Worm (Caenorhabditis elegans) whole organism, late embryonic: ENCODE data around the gene F22F7.11.

ENCODE experiments used
- C08G9.2 ChIP-seq: sonication (generic microtip); optimal IDR thresholded peaks from 2 replicates; lab custom pipeline; 2016; ENCODE audit warnings: mild to moderate bottlenecking, missing genetic modification characterization, moderate library complexity, missing compliant biosample characterization
- C38D4.7 ChIP-seq: fragments of 200-800 bp; sonication (Bioruptor generic); optimal IDR thresholded peaks from 2 replicates; lab custom pipeline; 2018; ENCODE audit warnings: mild to moderate bottlenecking, missing genetic modification characterization, moderate library complexity, missing compliant biosample characterization
- F13H6.1 ChIP-seq: sonication (generic microtip); optimal IDR thresholded peaks from 2 replicates; lab custom pipeline; 2016; ENCODE audit warnings: missing genetic modification characterization, missing compliant biosample characterization
- K09A11.1 ChIP-seq: sonication (generic microtip); optimal IDR thresholded peaks from 2 replicates; lab custom pipeline; 2017; ENCODE audit warnings: antibody characterized with exemption, mild to moderate bottlenecking, missing genetic modification characterization, missing compliant biosample characterization; ENCODE audit not compliant: insufficient read depth
- T23F11.4 ChIP-seq: fragments of 200-800 bp; sonication (Bioruptor generic); optimal IDR thresholded peaks from 2 replicates; lab custom pipeline; 2018; ENCODE audit warnings: mild to moderate bottlenecking, missing genetic modification characterization, missing compliant biosample characterization
- ahr-1 ChIP-seq: sonication (generic microtip); optimal IDR thresholded peaks from 2 replicates; lab custom pipeline; 2016; ENCODE audit warnings: missing genetic modification characterization, missing compliant biosample characterization
- ceh-14 ChIP-seq: sonication (generic microtip); optimal IDR thresholded peaks from 2 replicates; lab custom pipeline; 2016; ENCODE audit warnings: missing genotype, missing genetic modification characterization, missing compliant biosample characterization
- ceh-2 ChIP-seq: sonication (generic microtip); optimal IDR thresholded peaks from 2 replicates; lab custom pipeline; 2016; ENCODE audit warnings: missing genotype, missing genetic modification characterization, missing compliant biosample characterization
- ceh-24 ChIP-seq: sonication (generic microtip); optimal IDR thresholded peaks from 2 replicates; lab custom pipeline; 2016; ENCODE audit warnings: mild to moderate bottlenecking, missing genetic modification characterization, missing compliant biosample characterization
- ceh-30 ChIP-seq: fragments of 150-350 bp; optimal IDR thresholded peaks from 2 replicates; lab custom pipeline; 2014; ENCODE audit warnings: missing biosample characterization, missing genetic modification characterization
- ceh-31 ChIP-seq: sonication (generic microtip); optimal IDR thresholded peaks from 2 replicates; lab custom pipeline; 2016; ENCODE audit warnings: missing genetic modification characterization, missing compliant biosample characterization
- ceh-45 ChIP-seq: fragments of 200-800 bp; sonication (Bioruptor generic); IDR thresholded peaks from 2 replicates; pipeline ENCODE4 v1.3.6; 2022; ENCODE audit warnings: missing genetic modification reagents, missing genetic modification characterization, missing compliant biosample characterization
- ceh-48 ChIP-seq: sonication (generic microtip); optimal IDR thresholded peaks from 2 replicates; lab custom pipeline; 2016; ENCODE audit warnings: missing genetic modification characterization, inconsistent platforms, missing compliant biosample characterization
- ceh-6 ChIP-seq: fragments of 200-800 bp; sonication (Bioruptor generic); optimal IDR thresholded peaks from 2 replicates; lab custom pipeline; 2018; ENCODE audit warnings: mild to moderate bottlenecking, missing genetic modification characterization, missing compliant biosample characterization
- ceh-9 ChIP-seq: sonication (generic microtip); optimal IDR thresholded peaks from 2 replicates; lab custom pipeline; 2016; ENCODE audit warnings: mild to moderate bottlenecking, missing genetic modification characterization, inconsistent platforms, missing compliant biosample characterization
- che-1 ChIP-seq: sonication (generic microtip); optimal IDR thresholded peaks from 2 replicates; lab custom pipeline; 2016; ENCODE audit warnings: mild to moderate bottlenecking, missing genetic modification characterization, missing compliant biosample characterization
- dmd-4 ChIP-seq: sonication (generic microtip); optimal IDR thresholded peaks from 2 replicates; lab custom pipeline; 2016; ENCODE audit warnings: borderline replicate concordance, missing genetic modification characterization, missing compliant biosample characterization
- dve-1 ChIP-seq: sonication (generic microtip); optimal IDR thresholded peaks from 2 replicates; lab custom pipeline; 2017; ENCODE audit warnings: antibody characterized with exemption, mild to moderate bottlenecking, missing genetic modification characterization, missing compliant biosample characterization
- elt-2 ChIP-seq: sonication (generic microtip); optimal IDR thresholded peaks from 2 replicates; lab custom pipeline; 2016; ENCODE audit warnings: missing genetic modification reagents, missing genetic modification characterization, missing compliant biosample characterization
- elt-4 ChIP-seq: sonication (generic microtip); optimal IDR thresholded peaks from 2 replicates; lab custom pipeline; 2016; ENCODE audit warnings: missing genetic modification characterization, missing compliant biosample characterization
- ets-4 ChIP-seq: sonication (generic microtip); optimal IDR thresholded peaks from 2 replicates; lab custom pipeline; 2016; ENCODE audit warnings: missing genetic modification characterization, missing compliant biosample characterization
- eyg-1 ChIP-seq: sonication (generic microtip); optimal IDR thresholded peaks from 2 replicates; lab custom pipeline; 2016; ENCODE audit warnings: missing genotype, missing genetic modification characterization, missing compliant biosample characterization
- fax-1 ChIP-seq: sonication (generic microtip); optimal IDR thresholded peaks from 2 replicates; lab custom pipeline; 2016; ENCODE audit warnings: missing genotype, missing genetic modification characterization, missing compliant biosample characterization
- fkh-6 ChIP-seq: sonication (generic microtip); optimal IDR thresholded peaks from 2 replicates; lab custom pipeline; 2016; ENCODE audit warnings: missing genetic modification characterization, missing compliant biosample characterization
- gmeb-2 ChIP-seq: sonication (generic microtip); optimal IDR thresholded peaks from 2 replicates; lab custom pipeline; 2016; ENCODE audit warnings: missing genetic modification characterization, inconsistent platforms, missing compliant biosample characterization
- hlh-13 ChIP-seq: fragments of 200-800 bp; sonication (Bioruptor generic); optimal IDR thresholded peaks from 2 replicates; lab custom pipeline; 2018; ENCODE audit warnings: mild to moderate bottlenecking, missing genetic modification characterization, missing compliant biosample characterization
- hlh-15 ChIP-seq: sonication (generic microtip); optimal IDR thresholded peaks from 2 replicates; lab custom pipeline; 2016; ENCODE audit warnings: missing genetic modification characterization, missing compliant biosample characterization
- hlh-30 ChIP-seq: sonication (generic microtip); optimal IDR thresholded peaks from 2 replicates; lab custom pipeline; 2017; ENCODE audit warnings: antibody characterized with exemption, missing genetic modification characterization, missing compliant biosample characterization; ENCODE audit not compliant: insufficient read depth
- hlh-8 ChIP-seq: sonication (generic microtip); optimal IDR thresholded peaks from 2 replicates; lab custom pipeline; 2016; ENCODE audit warnings: missing genotype, missing genetic modification characterization, missing compliant biosample characterization
- lim-6 ChIP-seq: sonication (generic microtip); optimal IDR thresholded peaks from 2 replicates; lab custom pipeline; 2016; ENCODE audit warnings: missing genetic modification characterization, missing compliant biosample characterization
- lin-11 ChIP-seq: fragments of 200-800 bp; sonication (Bioruptor generic); optimal IDR thresholded peaks from 2 replicates; lab custom pipeline; 2018; ENCODE audit warnings: mild to moderate bottlenecking, missing genetic modification characterization, missing compliant biosample characterization
- mec-3 ChIP-seq: sonication (generic microtip); optimal IDR thresholded peaks from 2 replicates; lab custom pipeline; 2016; ENCODE audit warnings: borderline replicate concordance, missing genetic modification characterization, missing compliant biosample characterization
- nfya-1 ChIP-seq: sonication (generic microtip); optimal IDR thresholded peaks from 2 replicates; lab custom pipeline; 2017; ENCODE audit warnings: missing genetic modification characterization, mild to moderate bottlenecking, missing compliant biosample characterization, antibody characterized with exemption, moderate library complexity
- npax-4 ChIP-seq: sonication (generic microtip); optimal IDR thresholded peaks from 2 replicates; lab custom pipeline; 2016; ENCODE audit warnings: missing genetic modification characterization, missing compliant biosample characterization
- odd-2 ChIP-seq: sonication (generic microtip); optimal IDR thresholded peaks from 2 replicates; lab custom pipeline; 2017; ENCODE audit warnings: antibody characterized with exemption, mild to moderate bottlenecking, missing genetic modification characterization, missing compliant biosample characterization
- pag-3 ChIP-seq: sonication (generic microtip); optimal IDR thresholded peaks from 2 replicates; lab custom pipeline; 2016; ENCODE audit warnings: missing compliant biosample characterization, missing genetic modification characterization, borderline replicate concordance
- pat-9 ChIP-seq: fragments of 200-800 bp; sonication (Bioruptor generic); optimal IDR thresholded peaks from 2 replicates; lab custom pipeline; 2018; ENCODE audit warnings: mild to moderate bottlenecking, missing genetic modification characterization, moderate library complexity, missing compliant biosample characterization
- pha-2 ChIP-seq: sonication (generic microtip); optimal IDR thresholded peaks from 2 replicates; lab custom pipeline; 2017; ENCODE audit warnings: mild to moderate bottlenecking, missing genetic modification characterization, missing compliant biosample characterization
- pha-4 ChIP-seq: fragments of 150-350 bp; optimal IDR thresholded peaks from 2 replicates; lab custom pipeline; 2018; ENCODE audit warnings: missing biosample characterization, missing genetic modification reagents, missing genetic modification characterization
- pqm-1 ChIP-seq: sonication (generic microtip); optimal IDR thresholded peaks from 2 replicates; lab custom pipeline; 2016; ENCODE audit warnings: missing genetic modification characterization, missing compliant biosample characterization
- pros-1 ChIP-seq: fragments of 150-350 bp; optimal IDR thresholded peaks from 2 replicates; lab custom pipeline; 2014; ENCODE audit warnings: missing biosample characterization, missing genetic modification reagents, missing genetic modification characterization
- ref-2 ChIP-seq: sonication (generic microtip); optimal IDR thresholded peaks from 2 replicates; lab custom pipeline; 2016; ENCODE audit warnings: missing genetic modification characterization, missing compliant biosample characterization
- rnt-1 ChIP-seq: sonication (generic microtip); optimal IDR thresholded peaks from 2 replicates; lab custom pipeline; 2016; ENCODE audit warnings: missing genetic modification characterization, missing compliant biosample characterization
- sox-2 ChIP-seq: fragments of 200-800 bp; sonication (Bioruptor generic); IDR thresholded peaks from 2 replicates; pipeline ENCODE4 v1.3.6; 2022; ENCODE audit warnings: missing genetic modification reagents, missing genetic modification characterization, missing compliant biosample characterization
- sox-4 ChIP-seq: sonication (generic microtip); optimal IDR thresholded peaks from 2 replicates; lab custom pipeline; 2017; ENCODE audit warnings: mild to moderate bottlenecking, missing genetic modification characterization, inconsistent platforms, missing compliant biosample characterization
- syd-9 ChIP-seq: sonication (generic microtip); optimal IDR thresholded peaks from 2 replicates; lab custom pipeline; 2016; ENCODE audit warnings: mild to moderate bottlenecking, missing genetic modification characterization, moderate library complexity, missing compliant biosample characterization
- tbx-2 ChIP-seq: sonication (generic microtip); optimal IDR thresholded peaks from 2 replicates; lab custom pipeline; 2016; ENCODE audit warnings: missing genetic modification characterization, missing compliant biosample characterization
- tbx-7 ChIP-seq: sonication (generic microtip); optimal IDR thresholded peaks from 2 replicates; lab custom pipeline; 2016; ENCODE audit warnings: missing genotype, missing genetic modification characterization, missing compliant biosample characterization
- ttx-3 ChIP-seq: sonication (generic microtip); optimal IDR thresholded peaks from 2 replicates; lab custom pipeline; 2016; ENCODE audit warnings: missing genetic modification reagents, missing genetic modification characterization, missing compliant biosample characterization
- unc-42 ChIP-seq: sonication (generic microtip); optimal IDR thresholded peaks from 2 replicates; lab custom pipeline; 2016; ENCODE audit warnings: missing genotype, missing genetic modification characterization, missing compliant biosample characterization
- zip-5 ChIP-seq: sonication (generic microtip); optimal IDR thresholded peaks from 2 replicates; lab custom pipeline; 2016; ENCODE audit warnings: missing genetic modification characterization, missing compliant biosample characterization
- ztf-16 ChIP-seq: sonication (generic microtip); optimal IDR thresholded peaks from 2 replicates; lab custom pipeline; 2017; ENCODE audit warnings: missing genetic modification characterization, missing compliant biosample characterization

The F22F7.11 gene

ce11 chrV:2126996-2127585 lies 7.5 kb downstream of the F22F7.11 start, which contains the start of gene ldp-1 (continued):
- TF ChIP-seq hlh-30 (tag; lab: Kevin White, UChicago) (no peak), ceh-24 (tag; lab: Kevin White, UChicago) (no peak), ceh-30 (tag; lab: Kevin White, UChicago) (no peak), ceh-9 (no peak), elt-2 (tag; lab: Kevin White, UChicago) (no peak), ceh-31 (tag; lab: Kevin White, UChicago) (peak; percentile 89), npax-4 (tag; lab: Kevin White, UChicago) (no peak), zip-5 (tag; lab: Kevin White, UChicago) (peak; percentile 48), hlh-8 (peak; percentile 3), sox-4 (tag; lab: Kevin White, UChicago) (no peak), sox-2 (GFP tag; lab: Robert Waterston, UW) (no peak), odd-2 (tag; lab: Kevin White, UChicago) (no peak), ceh-2 (tag; lab: Kevin White, UChicago) (peak; percentile 76), ahr-1 (no peak), K09A11.1 (tag; lab: Kevin White, UChicago) (no peak), ttx-3 (tag; lab: Kevin White, UChicago) (no peak), pat-9 (tag; lab: Kevin White, UChicago) (no peak), nfya-1 (tag; lab: Kevin White, UChicago) (no peak), hlh-13 (GFP tag; lab: Kevin White, UChicago) (no peak), pha-4 (no peak), ets-4 (peak; percentile 71), ceh-14 (tag; lab: Kevin White, UChicago) (peak; percentile 7), ceh-6 (no peak), tbx-7 (peak; percentile 76), gmeb-2 (tag; lab: Kevin White, UChicago) (no peak), ztf-16 (tag; lab: Kevin White, UChicago) (no peak), mec-3 (tag; lab: Kevin White, UChicago) (peak; percentile 69), dmd-4 (tag; lab: Kevin White, UChicago) (no peak), pros-1 (tag; lab: Kevin White, UChicago) (no peak), F13H6.1 (tag; lab: Kevin White, UChicago) (no peak), ceh-45 (GFP tag; lab: Robert Waterston, UW) (no peak), T23F11.4 (GFP tag; lab: Kevin White, UChicago) (no peak), pha-2 (tag; lab: Kevin White, UChicago) (no peak), elt-4 (tag; lab: Kevin White, UChicago) (no peak), syd-9 (tag; lab: Kevin White, UChicago) (no peak), pqm-1 (tag; lab: Kevin White, UChicago) (no peak), fax-1 (tag; lab: Kevin White, UChicago) (peak; percentile 55), eyg-1 (tag; lab: Kevin White, UChicago) (no peak), pag-3 (tag; lab: Kevin White, UChicago) (no peak), che-1 (tag; lab: Kevin White, UChicago) (no peak), tbx-2 (tag; lab: Kevin White, UChicago) (peak; percentile 70), lim-6 (tag; lab: Kevin White, UChicago) (no peak), C38D4.7 (GFP tag; lab: Kevin White, UChicago) (no peak), dve-1 (tag; lab: Kevin White, UChicago) (no peak), lin-11 (no peak), ref-2 (tag; lab: Kevin White, UChicago) (peak; percentile 63), unc-42 (tag; lab: Kevin White, UChicago) (peak; percentile 25), hlh-15 (tag; lab: Kevin White, UChicago) (no peak), fkh-6 (no peak), rnt-1 (tag; lab: Kevin White, UChicago) (peak; percentile 39), C08G9.2 (tag; lab: Kevin White, UChicago) (peak; percentile 92), ceh-48 (tag; lab: Kevin White, UChicago) (no peak)
